6 fruit fly cellular contexts compared by ENCODE assay signal in genomic region chr3R:10888633-10889519, dm6.
TF ChIP-seq lines count a peak whose summit lies in the region.

No protein-coding gene starts in this region.

- TF ChIP-seq CTCF in whole organism, embryonic (GFP tag; optimal IDR thresholded peaks at IDR 0.05; lab: Kevin White, UChicago), result no peak

TF ChIP-seq in whole organism, 6 proteins besides CTCF, POLR2A, EP300 and RAD21:
- TF ChIP-seq Dll (optimal IDR thresholded peaks at IDR 0.05; lab: Kevin White, UChicago) (peak; percentile 80), usp (GFP tag; optimal IDR thresholded peaks at IDR 0.05; lab: Kevin White, UChicago) (no peak), pan (optimal IDR thresholded peaks at IDR 0.05; lab: Kevin White, UChicago) (no peak), CG8478 (optimal IDR thresholded peaks at IDR 0.05; lab: Kevin White, UChicago) (no peak)
TF ChIP-seq in whole organism: peak in this region for 1.

TF ChIP-seq in whole organism, adult, 20 proteins besides CTCF, POLR2A, EP300 and RAD21 (continues in another document):
- TF ChIP-seq tj (GFP tag; optimal IDR thresholded peaks at IDR 0.05; lab: Kevin White, UChicago), result peak; percentile 95
- TF ChIP-seq bab1 (GFP tag; optimal IDR thresholded peaks at IDR 0.05; lab: Kevin White, UChicago), result peak; percentile 42
- peak; percentile 50 for TF ChIP-seq CG33017 (tag; optimal IDR thresholded peaks at IDR 0.05; lab: Kevin White, UChicago)
- TF ChIP-seq CG11617 (GFP tag; optimal IDR thresholded peaks at IDR 0.05; lab: Kevin White, UChicago), result peak; percentile 38
- TF ChIP-seq ovo (GFP tag; optimal IDR thresholded peaks at IDR 0.05; lab: Kevin White, UChicago), result no peak
- TF ChIP-seq pad (GFP tag; optimal IDR thresholded peaks at IDR 0.05; lab: Kevin White, UChicago), result peak; percentile 53
- peak; percentile 6 for TF ChIP-seq CG7045 (GFP tag; optimal IDR thresholded peaks at IDR 0.05; lab: Kevin White, UChicago)
- no peak for TF ChIP-seq Crg-1 (GFP tag; optimal IDR thresholded peaks at IDR 0.05; lab: Kevin White, UChicago)
- TF ChIP-seq kay (GFP tag; lab: Kevin White, UChicago; ENCODE audit: borderline replicate concordance), result no peak
- TF ChIP-seq CG12768 (GFP tag; optimal IDR thresholded peaks at IDR 0.05; lab: Kevin White, UChicago), result peak; percentile 73
- TF ChIP-seq Clk (GFP tag; optimal IDR thresholded peaks at IDR 0.05; lab: Kevin White, UChicago), result peak; percentile 56
- peak; percentile 71 for TF ChIP-seq Mnt (GFP tag; optimal IDR thresholded peaks at IDR 0.05; lab: Kevin White, UChicago)
- TF ChIP-seq CG1620 (GFP tag; optimal IDR thresholded peaks at IDR 0.05; lab: Kevin White, UChicago), result no peak
- TF ChIP-seq CG14711 (tag; optimal IDR thresholded peaks at IDR 0.05; lab: Kevin White, UChicago), result peak; percentile 30
- no peak for TF ChIP-seq CG5204 (GFP tag; optimal IDR thresholded peaks at IDR 0.05; lab: Kevin White, UChicago)
- no peak for TF ChIP-seq Hr96 (GFP tag; optimal IDR thresholded peaks at IDR 0.05; lab: Kevin White, UChicago)
- peak; percentile 25 for TF ChIP-seq toe (GFP tag; optimal IDR thresholded peaks at IDR 0.05; lab: Kevin White, UChicago)
- no peak for TF ChIP-seq cnc (optimal IDR thresholded peaks at IDR 0.05; lab: Kevin White, UChicago)

TF ChIP-seq in whole organism, embryonic, 481 proteins besides CTCF, POLR2A, EP300 and RAD21 (continues in another document):
- TF ChIP-seq CG10543 (GFP tag; optimal IDR thresholded peaks at IDR 0.05; lab: Kevin White, UChicago) (peak; percentile 33), grau (tag; optimal IDR thresholded peaks at IDR 0.05; lab: Kevin White, UChicago) (peak; percentile 26), emc (GFP tag; optimal IDR thresholded peaks at IDR 0.05; lab: Kevin White, UChicago) (no peak), hkb (optimal IDR thresholded peaks at IDR 0.05; lab: Kevin White, UChicago) (no peak), hkb (GFP tag; IDR thresholded peaks at IDR 0.05; lab: Robert Waterston, UW) (peak; percentile 44; the same call in 1 of the 2 replicates), CrebB (tag; optimal IDR thresholded peaks at IDR 0.05; lab: Kevin White, UChicago) (peak; percentile 42), seq (GFP tag; IDR thresholded peaks at IDR 0.05; lab: Robert Waterston, UW) (peak; percentile 20; the same call in 1 of the 2 replicates), Dp (GFP tag; optimal IDR thresholded peaks at IDR 0.05; lab: Kevin White, UChicago) (no peak), MTF-1 (GFP tag; optimal IDR thresholded peaks at IDR 0.05; lab: Kevin White, UChicago; ENCODE audit: borderline replicate concordance) (peak; percentile 22), chinmo (GFP tag; IDR thresholded peaks at IDR 0.05; lab: Robert Waterston, UW; ENCODE audit: partially characterized antibody) (peak; percentile 98), ci (GFP tag; IDR thresholded peaks at IDR 0.05; lab: Robert Waterston, UW) (peak; percentile 77), lola (GFP tag; optimal IDR thresholded peaks at IDR 0.05; lab: Kevin White, UChicago) (no peak), CG13775 (GFP tag; optimal IDR thresholded peaks at IDR 0.05; lab: Kevin White, UChicago) (no peak), CG10274 (GFP tag; optimal IDR thresholded peaks at IDR 0.05; lab: Kevin White, UChicago) (peak; percentile 98), lmd (GFP tag; IDR thresholded peaks at IDR 0.05; lab: Robert Waterston, UW) (peak; percentile 47; the same call in 1 of the 2 replicates), Side (GFP tag; optimal IDR thresholded peaks at IDR 0.05; lab: Kevin White, UChicago) (peak; percentile 4), CG17829 (tag; optimal IDR thresholded peaks at IDR 0.05; lab: Kevin White, UChicago) (no peak)

TF ChIP-seq in whole organism, prepupa, 60 proteins besides CTCF, POLR2A, EP300 and RAD21 (continues in another document):
- TF ChIP-seq Eip93F (GFP tag; optimal IDR thresholded peaks at IDR 0.05; lab: Kevin White, UChicago) (no peak), Hr4 (GFP tag; optimal IDR thresholded peaks at IDR 0.05; lab: Kevin White, UChicago) (peak; percentile 34), Hr38 (GFP tag; optimal IDR thresholded peaks at IDR 0.05; lab: Kevin White, UChicago) (no peak), Smox (GFP tag; optimal IDR thresholded peaks at IDR 0.05; lab: Kevin White, UChicago) (peak; percentile 9), topi (GFP tag; optimal IDR thresholded peaks at IDR 0.05; lab: Kevin White, UChicago) (peak; percentile 22), Sox102F (GFP tag; optimal IDR thresholded peaks at IDR 0.05; lab: Kevin White, UChicago) (peak; percentile 14), dsx (GFP tag; optimal IDR thresholded peaks at IDR 0.05; lab: Kevin White, UChicago; ENCODE audit: poor library complexity, severe bottlenecking) (peak; percentile 39), Blimp-1 (GFP tag; optimal IDR thresholded peaks at IDR 0.05; lab: Kevin White, UChicago) (no peak), acj6 (GFP tag; optimal IDR thresholded peaks at IDR 0.05; lab: Kevin White, UChicago) (no peak), CG6163 (GFP tag; IDR thresholded peaks at IDR 0.05; lab: Robert Waterston, UW) (peak; percentile 80), CG10631 (GFP tag; optimal IDR thresholded peaks at IDR 0.05; lab: Kevin White, UChicago) (peak; percentile 35), CG8632 (GFP tag; optimal IDR thresholded peaks at IDR 0.05; lab: Kevin White, UChicago) (no peak), Ets21C (GFP tag; optimal IDR thresholded peaks at IDR 0.05; lab: Kevin White, UChicago) (no peak), dac (GFP tag; optimal IDR thresholded peaks at IDR 0.05; lab: Kevin White, UChicago) (no peak), CG34406 (GFP tag; optimal IDR thresholded peaks at IDR 0.05; lab: Kevin White, UChicago) (no peak), CG7368 (GFP tag; optimal IDR thresholded peaks at IDR 0.05; lab: Kevin White, UChicago) (peak; percentile 31), Hr39 (GFP tag; optimal IDR thresholded peaks at IDR 0.05; lab: Kevin White, UChicago) (peak; percentile 19), CG8319 (GFP tag; optimal IDR thresholded peaks at IDR 0.05; lab: Kevin White, UChicago) (no peak), fkh (GFP tag; optimal IDR thresholded peaks at IDR 0.05; lab: Kevin White, UChicago) (no peak)

TF ChIP-seq in whole organism, pupa, 21 proteins besides CTCF, POLR2A, EP300 and RAD21 (continues in another document):
- peak; percentile 36 for TF ChIP-seq CG34367 (tag; optimal IDR thresholded peaks at IDR 0.05; lab: Kevin White, UChicago)
- peak; percentile 71 for TF ChIP-seq fd96Ca (GFP tag; IDR thresholded peaks at IDR 0.05; lab: Robert Waterston, UW)
- peak; percentile 82 for TF ChIP-seq Ets98B (GFP tag; IDR thresholded peaks at IDR 0.05; lab: Robert Waterston, UW)
- TF ChIP-seq CG15710 (tag; optimal IDR thresholded peaks at IDR 0.05; lab: Kevin White, UChicago), result peak; percentile 35
- TF ChIP-seq CG17806 (tag; optimal IDR thresholded peaks at IDR 0.05; lab: Kevin White, UChicago), result peak; percentile 37
- TF ChIP-seq Pif1B (GFP tag; optimal IDR thresholded peaks at IDR 0.05; lab: Kevin White, UChicago), result peak; percentile 54
- peak; percentile 78 for TF ChIP-seq CG4496 (GFP tag; IDR thresholded peaks at IDR 0.05; lab: Robert Waterston, UW)
- TF ChIP-seq CG32121 (GFP tag; IDR thresholded peaks at IDR 0.05; lab: Robert Waterston, UW), result peak; percentile 57; the same call in 1 of the 2 replicates
- TF ChIP-seq EcR (GFP tag; optimal IDR thresholded peaks at IDR 0.05; lab: Kevin White, UChicago), result peak; percentile 24
- TF ChIP-seq CG9948 (tag; optimal IDR thresholded peaks at IDR 0.05; lab: Kevin White, UChicago), result no peak
- peak; percentile 28; the same call in 1 of the 2 replicates for TF ChIP-seq rn (GFP tag; IDR thresholded peaks at IDR 0.05; lab: Robert Waterston, UW)
- TF ChIP-seq CG13204 (GFP tag; optimal IDR thresholded peaks at IDR 0.05; lab: Kevin White, UChicago), result peak; percentile 90
- peak; percentile 7 for TF ChIP-seq D1 (tag; optimal IDR thresholded peaks at IDR 0.05; lab: Kevin White, UChicago)
- peak; percentile 51 for TF ChIP-seq CG8301 (tag; optimal IDR thresholded peaks at IDR 0.05; lab: Kevin White, UChicago)
- peak; percentile 74 for TF ChIP-seq CG14655 (GFP tag; optimal IDR thresholded peaks at IDR 0.05; lab: Kevin White, UChicago)
- TF ChIP-seq Pif1A (GFP tag; optimal IDR thresholded peaks at IDR 0.05; lab: Kevin White, UChicago), result peak; percentile 56
- peak; percentile 60 for TF ChIP-seq CG8159 (tag; optimal IDR thresholded peaks at IDR 0.05; lab: Kevin White, UChicago)
- TF ChIP-seq CG12605 (GFP tag; IDR thresholded peaks at IDR 0.05; lab: Robert Waterston, UW), result peak; percentile 90
- no peak for TF ChIP-seq CG10348 (GFP tag; IDR thresholded peaks at IDR 0.05; lab: Robert Waterston, UW)

TF ChIP-seq in whole organism, wandering third instar larva, 38 proteins besides CTCF, POLR2A, EP300 and RAD21 (continues in another document):
- TF ChIP-seq Rel (GFP tag; optimal IDR thresholded peaks at IDR 0.05; lab: Kevin White, UChicago) (no peak), Rel (tag; optimal IDR thresholded peaks at IDR 0.05; lab: Kevin White, UChicago) (peak; percentile 11), dsf (GFP tag; optimal IDR thresholded peaks at IDR 0.05; lab: Kevin White, UChicago; ENCODE audit: borderline replicate concordance) (no peak), ey (GFP tag; optimal IDR thresholded peaks at IDR 0.05; lab: Kevin White, UChicago) (no peak), Hr83 (GFP tag; optimal IDR thresholded peaks at IDR 0.05; lab: Kevin White, UChicago; ENCODE audit: poor library complexity, severe bottlenecking) (no peak), Vsx2 (GFP tag; optimal IDR thresholded peaks at IDR 0.05; lab: Kevin White, UChicago; ENCODE audit: partially characterized antibody) (peak; percentile 92), Dfd (GFP tag; optimal IDR thresholded peaks at IDR 0.05; lab: Kevin White, UChicago) (no peak), brk (GFP tag; optimal IDR thresholded peaks at IDR 0.05; lab: Kevin White, UChicago) (no peak), foxo (GFP tag; optimal IDR thresholded peaks at IDR 0.05; lab: Kevin White, UChicago) (peak in 1 of 2 experiments; percentile 41), Myc (optimal IDR thresholded peaks at IDR 0.05; lab: Kevin White, UChicago) (no peak), Hnf4 (GFP tag; optimal IDR thresholded peaks at IDR 0.05; lab: Kevin White, UChicago) (peak; percentile 20), Sp1 (GFP tag; optimal IDR thresholded peaks at IDR 0.05; lab: Kevin White, UChicago) (peak; percentile 36), dmrt93B (GFP tag; optimal IDR thresholded peaks at IDR 0.05; lab: Kevin White, UChicago) (no peak), usp (GFP tag; optimal IDR thresholded peaks at IDR 0.05; lab: Kevin White, UChicago) (no peak), CrebA (GFP tag; optimal IDR thresholded peaks at IDR 0.05; lab: Kevin White, UChicago; ENCODE audit: borderline replicate concordance) (no peak), psq (GFP tag; optimal IDR thresholded peaks at IDR 0.05; lab: Kevin White, UChicago) (peak; percentile 60), Dif (GFP tag; optimal IDR thresholded peaks at IDR 0.05; lab: Kevin White, UChicago; ENCODE audit: partially characterized antibody) (peak; percentile 98), jim (GFP tag; optimal IDR thresholded peaks at IDR 0.05; lab: Kevin White, UChicago) (no peak), Jra (GFP tag; optimal IDR thresholded peaks at IDR 0.05; lab: Kevin White, UChicago) (no peak), br (GFP tag; optimal IDR thresholded peaks at IDR 0.05; lab: Kevin White, UChicago) (peak; percentile 32), CG9705 (GFP tag; optimal IDR thresholded peaks at IDR 0.05; lab: Kevin White, UChicago) (no peak), Abd-B (GFP tag; optimal IDR thresholded peaks at IDR 0.05; lab: Kevin White, UChicago) (no peak)
